Worm (Caenorhabditis elegans): Measurements from ENCODE around the gene F18E9.8.

DNA sequence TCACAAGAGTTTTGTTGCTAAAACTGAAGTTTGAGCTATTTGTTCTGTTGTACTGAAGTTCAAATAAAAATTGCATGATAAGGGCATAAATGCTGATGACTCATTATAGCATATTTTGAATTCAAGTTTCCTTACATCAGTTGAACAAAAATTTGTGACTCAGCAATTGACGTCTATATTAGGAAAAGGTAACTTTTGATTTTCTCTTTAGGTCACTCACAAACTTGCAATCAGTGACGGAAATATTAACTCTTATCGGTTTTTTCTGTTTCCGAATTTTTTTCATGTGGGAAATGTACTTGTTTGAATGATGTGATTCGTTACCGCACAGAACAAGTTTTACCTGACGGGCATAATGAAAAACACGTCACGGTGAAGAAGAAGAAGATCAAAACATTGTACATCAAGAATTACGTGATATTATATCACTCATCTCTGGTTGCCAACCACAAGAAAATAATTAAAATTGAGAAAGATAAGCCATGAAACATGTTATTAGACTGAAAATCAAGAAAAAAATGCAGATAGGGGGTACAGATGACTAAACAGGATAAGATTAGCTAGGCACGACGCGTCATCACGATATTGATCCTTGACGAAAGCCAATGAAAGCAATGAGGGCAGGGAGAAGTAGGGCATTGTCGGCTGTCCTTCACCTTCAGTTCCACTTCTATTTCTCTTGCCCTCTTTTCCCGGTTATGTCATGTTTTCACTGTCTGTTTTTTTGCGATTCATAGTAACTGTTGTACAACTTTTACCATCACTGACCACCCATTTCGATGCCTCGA, 17.5 kb downstream of the F18E9.8 start:
- TF ChIP-seq sea-1 (GFP tag; conservative IDR thresholded peaks at IDR 0.05) (no peak), ama-1 (optimal IDR thresholded peaks at IDR 0.05) (no peak), tbx-11 (GFP tag; IDR thresholded peaks at IDR 0.05) (no peak)
